Worm (Caenorhabditis elegans): ENCODE measurements around the gene spp-30.

spp-30 gene

ce11 chrX:11650751-11651150 lies 22.3 kb upstream of the spp-30 start, which contains the start of gene cutl-11:
cutl-11 (minus strand) TSS chrX:11650851.
- TF ChIP-seq unc-120 (tag; optimal IDR thresholded peaks at IDR 0.05; ENCODE audit: poor library complexity, severe bottlenecking) (no peak), nhr-12 (tag; optimal IDR thresholded peaks at IDR 0.05) (no peak)

ce11 chrX:11647165-11647564 lies 18.7 kb upstream of the spp-30 start, which contains the start of gene T04F8.8:
T04F8.8 (plus strand) TSS chrX:11647465.
- TF ChIP-seq elt-3 (tag; optimal IDR thresholded peaks at IDR 0.05) (no peak), ces-1 (GFP tag; optimal IDR thresholded peaks at IDR 0.05) (no peak), lin-13 (tag; optimal IDR thresholded peaks at IDR 0.05) (no peak), elt-1 (tag; optimal IDR thresholded peaks at IDR 0.05; ENCODE audit: borderline replicate concordance, insufficient read depth) (no peak), ceh-39 (tag; optimal IDR thresholded peaks at IDR 0.05) (no peak), ham-2 (GFP tag; optimal IDR thresholded peaks at IDR 0.05) (no peak)

ce11 chrX:11645517-11645916 lies 17.0 kb upstream of the spp-30 start:
- TF ChIP-seq sptf-1 (tag; optimal IDR thresholded peaks at IDR 0.05) (peak; percentile 27), elt-1 (tag; optimal IDR thresholded peaks at IDR 0.05; ENCODE audit: borderline replicate concordance, insufficient read depth) (no peak)

ce11 chrX:11643767-11644235 lies 15.3 kb upstream of the spp-30 start, which contains the start of gene sto-4:
sto-4 (plus strand) TSS chrX:11644126.
- TF ChIP-seq M03D4.4 (tag; optimal IDR thresholded peaks at IDR 0.05) (peak; percentile 91), unc-120 (tag; optimal IDR thresholded peaks at IDR 0.05; ENCODE audit: poor library complexity, severe bottlenecking) (peak; percentile 31), flh-1 (GFP tag; optimal IDR thresholded peaks at IDR 0.05) (peak; percentile 74), nhr-12 (tag; optimal IDR thresholded peaks at IDR 0.05) (peak; percentile 6), lin-32 (GFP tag; optimal IDR thresholded peaks at IDR 0.05) (peak; percentile 74), tbx-8 (GFP tag; optimal IDR thresholded peaks at IDR 0.05) (peak; percentile 82), drap-1 (GFP tag; optimal IDR thresholded peaks at IDR 0.05) (peak; percentile 89), mls-2 (tag; optimal IDR thresholded peaks at IDR 0.05) (peak; percentile 94), ceh-43 (GFP tag; optimal IDR thresholded peaks at IDR 0.05) (peak; percentile 82), sptf-1 (tag; optimal IDR thresholded peaks at IDR 0.05) (peak; percentile 96), ceh-83 (GFP tag; optimal IDR thresholded peaks at IDR 0.05) (peak; percentile 84), lsy-2 (tag; optimal IDR thresholded peaks at IDR 0.05) (peak; percentile 19), ztf-11 (tag; optimal IDR thresholded peaks at IDR 0.05) (peak; percentile 40), ham-2 (GFP tag; optimal IDR thresholded peaks at IDR 0.05) (peak; percentile 76), sem-2 (GFP tag; optimal IDR thresholded peaks at IDR 0.05) (peak; percentile 70), bed-3 (GFP tag; optimal IDR thresholded peaks at IDR 0.05) (peak; percentile 31), cnd-1 (tag; optimal IDR thresholded peaks at IDR 0.05) (peak; percentile 95)

- TF ChIP-seq nhr-12 (tag; optimal IDR thresholded peaks at IDR 0.05) (no peak), mep-1 (tag; optimal IDR thresholded peaks at IDR 0.05) (no peak), ces-1 (GFP tag; optimal IDR thresholded peaks at IDR 0.05) (peak; percentile 47), elt-1 (tag; optimal IDR thresholded peaks at IDR 0.05; ENCODE audit: borderline replicate concordance, insufficient read depth) (no peak)
Observed at ce11 chrX:11641562-11641961, 13.1 kb upstream of the spp-30 start.

ce11 chrX:11640463-11640995 lies 12.0 kb upstream of the spp-30 start:
- TF ChIP-seq unc-120 (tag; optimal IDR thresholded peaks at IDR 0.05; ENCODE audit: poor library complexity, severe bottlenecking) (peak; percentile 17), ceh-43 (GFP tag; optimal IDR thresholded peaks at IDR 0.05) (no peak), ces-1 (GFP tag; optimal IDR thresholded peaks at IDR 0.05) (peak; percentile 82), ham-2 (GFP tag; optimal IDR thresholded peaks at IDR 0.05) (no peak), unc-62 (GFP tag; optimal IDR thresholded peaks at IDR 0.05) (peak; percentile 62), elt-1 (tag; optimal IDR thresholded peaks at IDR 0.05; ENCODE audit: borderline replicate concordance, insufficient read depth) (no peak), hlh-1 (tag; optimal IDR thresholded peaks at IDR 0.05) (no peak)

- TF ChIP-seq zip-8 (tag; optimal IDR thresholded peaks at IDR 0.05) (no peak), ces-1 (GFP tag; optimal IDR thresholded peaks at IDR 0.05) (peak; percentile 98)
Observed at ce11 chrX:11638987-11639386, 10.5 kb upstream of the spp-30 start.

Data from whole organism, mixed stage, embryonic.